Worm (Caenorhabditis elegans) whole organism, early embryonic: ENCODE measurements around the gene ocr-2.

Experiments
- B0310.2 ChIP-seq: sonication (generic microtip); optimal IDR thresholded peaks from 2 replicates; lab custom pipeline; 2016; ENCODE audit warnings: mild to moderate bottlenecking, missing genetic modification characterization, missing compliant biosample characterization
- F13C5.2 ChIP-seq: sonication (generic microtip); optimal IDR thresholded peaks from 2 replicates; lab custom pipeline; 2017; ENCODE audit warnings: mild to moderate bottlenecking, missing genetic modification characterization, inconsistent platforms, missing compliant biosample characterization
- aly-1 ChIP-seq: sonication (generic microtip); optimal IDR thresholded peaks from 2 replicates; lab custom pipeline; 2016; ENCODE audit warnings: missing genetic modification characterization, missing compliant biosample characterization
- ama-1 ChIP-seq: fragments of 150-350 bp; optimal IDR thresholded peaks from 2 replicates; lab custom pipeline; 2014
- ceh-13 ChIP-seq: fragments of 200-800 bp; sonication (Bioruptor generic); optimal IDR thresholded peaks from 2 replicates; lab custom pipeline; 2018; ENCODE audit warnings: mild to moderate bottlenecking, missing genetic modification characterization, missing compliant biosample characterization
- ceh-36 ChIP-seq: sonication (generic microtip); optimal IDR thresholded peaks from 2 replicates; lab custom pipeline; 2016; ENCODE audit warnings: missing genetic modification characterization, inconsistent platforms, missing compliant biosample characterization
- ets-7 ChIP-seq: sonication (generic microtip); optimal IDR thresholded peaks from 2 replicates; lab custom pipeline; 2016; ENCODE audit warnings: missing genotype, missing genetic modification characterization, missing compliant biosample characterization
- flt-1 ChIP-seq: fragments of 200-800 bp; sonication (Bioruptor generic); IDR thresholded peaks from 2 replicates; pipeline ENCODE4 v1.3.6; 2022; ENCODE audit warnings: missing genetic modification characterization, missing compliant biosample characterization
- hmbx-1 ChIP-seq: sonication (generic microtip); optimal IDR thresholded peaks from 2 replicates; lab custom pipeline; 2016; ENCODE audit warnings: mild to moderate bottlenecking, missing genetic modification characterization, missing compliant biosample characterization
- hmg-4 ChIP-seq: fragments of 200-800 bp; sonication (Bioruptor generic); optimal IDR thresholded peaks from 2 replicates; lab custom pipeline; 2018; ENCODE audit warnings: mild to moderate bottlenecking, missing genetic modification characterization, missing compliant biosample characterization
- hnd-1 ChIP-seq: sonication (generic microtip); optimal IDR thresholded peaks from 2 replicates; lab custom pipeline; 2016; ENCODE audit warnings: missing genetic modification characterization, missing compliant biosample characterization
- pes-1 ChIP-seq: fragments of 200-800 bp; sonication (Bioruptor generic); IDR thresholded peaks from 2 replicates; pipeline ENCODE4 v1.3.6; 2022; ENCODE audit warnings: missing genetic modification reagents, missing genetic modification characterization, missing compliant biosample characterization
- scrt-1 ChIP-seq: fragments of 200-800 bp; sonication (Bioruptor generic); IDR thresholded peaks from 2 replicates; pipeline ENCODE4 v1.3.6; 2022; ENCODE audit warnings: missing genetic modification characterization, missing compliant biosample characterization
- sea-1 ChIP-seq: fragments of 200-800 bp; sonication (Bioruptor generic); conservative IDR thresholded peaks from 2 replicates; pipeline ENCODE4 v1.3.6; 2022; ENCODE audit warnings: missing genetic modification characterization, missing compliant biosample characterization
- tbx-11 ChIP-seq: fragments of 200-800 bp; sonication (Bioruptor generic); IDR thresholded peaks from 2 replicates; pipeline ENCODE4 v1.3.6; 2022; ENCODE audit warnings: missing genetic modification characterization, missing compliant biosample characterization
- tbx-37 ChIP-seq: fragments of 200-800 bp; sonication (Bioruptor generic); conservative IDR thresholded peaks from 2 replicates; pipeline ENCODE4 v1.3.6; 2022; ENCODE audit warnings: missing genetic modification reagents, missing genetic modification characterization, missing compliant biosample characterization
- tra-4 ChIP-seq: sonication (generic microtip); optimal IDR thresholded peaks from 2 replicates; lab custom pipeline; 2017; ENCODE audit warnings: missing genetic modification characterization, missing compliant biosample characterization

The ocr-2 gene

DNA sequence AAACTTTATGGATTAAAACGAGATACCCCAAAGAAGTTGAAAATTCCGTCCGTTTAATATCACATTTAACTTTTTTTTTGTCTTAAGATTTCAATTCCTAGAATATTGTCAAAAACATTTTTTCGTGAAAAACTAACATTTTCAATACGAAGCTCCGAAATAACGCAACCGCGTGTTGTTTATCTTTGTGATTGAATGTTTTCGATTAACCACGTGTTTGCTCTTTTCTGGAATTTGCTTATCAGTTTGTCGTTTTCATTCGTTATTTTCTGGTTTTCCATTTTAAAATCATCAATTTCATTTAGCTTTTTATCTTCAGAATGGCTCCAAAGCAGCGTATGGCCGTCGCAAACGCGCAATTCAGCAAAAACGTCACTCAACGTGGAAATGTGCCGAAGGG, 5.5 kb upstream of the ocr-2 start, which contains the start of gene serp-1.2:
Gene serp-1.2 (plus strand): TSS at position 318 of the 400 bp plus-strand sequence.
- TF ChIP-seq B0310.2 (tag; lab: Kevin White, UChicago): no peak
- TF ChIP-seq aly-1 (tag; lab: Kevin White, UChicago): no peak
- TF ChIP-seq hmbx-1: no peak
- TF ChIP-seq sea-1 (GFP tag; lab: Robert Waterston, UW): no peak
- no peak for TF ChIP-seq tbx-37 (GFP tag; lab: Robert Waterston, UW)
- no peak for TF ChIP-seq hnd-1 (tag; lab: Kevin White, UChicago)
- no peak for TF ChIP-seq tbx-11
- no peak for TF ChIP-seq tra-4 (tag; lab: Kevin White, UChicago)
- TF ChIP-seq ama-1: no peak
- no peak for TF ChIP-seq F13C5.2 (tag; lab: Kevin White, UChicago)
- no peak for TF ChIP-seq pes-1 (GFP tag; lab: Robert Waterston, UW)

DNA sequence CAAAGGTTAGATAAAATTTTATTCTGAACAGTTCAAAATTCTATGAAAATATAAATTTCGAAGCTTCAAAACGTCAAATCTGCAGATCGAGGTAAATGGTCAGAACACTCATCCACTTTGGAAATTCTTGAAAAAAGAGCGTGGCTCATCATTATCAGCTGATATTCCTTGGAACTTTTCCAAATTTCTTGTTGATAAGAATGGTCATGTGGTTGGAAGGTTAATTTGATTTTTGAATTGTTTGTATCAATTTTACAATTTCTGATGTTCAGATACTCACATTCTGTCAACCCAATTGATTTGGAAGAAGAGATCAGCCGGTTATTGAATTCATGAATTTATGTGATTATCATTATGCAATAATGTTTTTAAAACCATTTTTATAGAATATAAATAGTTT, 3.2 kb upstream of the ocr-2 start:
- TF ChIP-seq ceh-13: no peak
- TF ChIP-seq hmbx-1: no peak

DNA sequence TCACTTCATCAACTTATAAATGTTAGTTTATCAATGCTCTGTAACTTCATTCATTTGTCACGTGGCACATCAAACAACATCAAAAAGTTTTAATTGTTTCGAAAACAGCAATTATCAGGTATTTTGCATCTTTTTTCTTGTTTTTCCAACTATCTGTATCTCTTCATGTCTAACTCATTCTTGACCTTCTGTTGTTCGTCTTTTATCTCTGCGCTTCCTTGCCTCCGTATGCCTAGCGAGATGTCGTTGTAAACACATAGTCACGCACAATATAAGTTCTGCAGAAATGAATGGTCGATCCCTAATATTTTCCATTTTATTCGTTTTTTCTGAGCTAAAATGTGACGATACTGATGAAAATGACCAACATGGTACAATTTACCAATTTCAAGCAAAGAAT, 2.1 kb upstream of the ocr-2 start, which contains the start of gene gpx-6:
Gene gpx-6 (plus strand): TSS at position 257 of the 400 bp plus-strand sequence.
- no peak for TF ChIP-seq pes-1 (GFP tag; lab: Robert Waterston, UW)
- no peak for TF ChIP-seq sea-1 (GFP tag; lab: Robert Waterston, UW)
- no peak for TF ChIP-seq hmg-4 (GFP tag; lab: Kevin White, UChicago)

DNA sequence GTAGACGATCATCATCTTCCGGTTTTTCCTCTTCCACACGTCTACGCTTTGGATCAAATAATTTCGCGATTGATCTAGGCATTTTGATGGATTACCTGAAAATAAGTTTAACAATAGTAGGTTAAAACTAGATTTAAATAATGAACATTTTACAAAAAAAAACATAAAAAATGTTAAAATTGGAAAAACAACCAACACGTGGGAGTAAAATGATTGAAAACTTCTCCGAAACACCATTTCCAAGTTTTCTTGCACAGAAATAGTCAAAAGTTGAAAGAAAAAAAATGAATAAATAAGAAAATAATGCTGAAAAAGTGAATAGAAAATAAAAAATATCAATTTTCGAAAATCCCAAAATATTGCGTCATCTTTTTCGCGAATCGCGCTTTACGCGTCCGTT, 8.1 kb downstream of the ocr-2 start, which contains the start of gene C07G1.7:
Gene C07G1.7 (minus strand): TSS at position 101 of the 400 bp plus-strand sequence.
- TF ChIP-seq ets-7 (tag; lab: Kevin White, UChicago) (no peak), hmbx-1 (no peak), pes-1 (GFP tag; lab: Robert Waterston, UW) (no peak), tbx-11 (no peak), hnd-1 (tag; lab: Kevin White, UChicago) (no peak), F13C5.2 (tag; lab: Kevin White, UChicago) (no peak), ceh-13 (no peak), hmg-4 (GFP tag; lab: Kevin White, UChicago) (no peak), sea-1 (GFP tag; lab: Robert Waterston, UW) (no peak), tra-4 (tag; lab: Kevin White, UChicago) (no peak)

DNA sequence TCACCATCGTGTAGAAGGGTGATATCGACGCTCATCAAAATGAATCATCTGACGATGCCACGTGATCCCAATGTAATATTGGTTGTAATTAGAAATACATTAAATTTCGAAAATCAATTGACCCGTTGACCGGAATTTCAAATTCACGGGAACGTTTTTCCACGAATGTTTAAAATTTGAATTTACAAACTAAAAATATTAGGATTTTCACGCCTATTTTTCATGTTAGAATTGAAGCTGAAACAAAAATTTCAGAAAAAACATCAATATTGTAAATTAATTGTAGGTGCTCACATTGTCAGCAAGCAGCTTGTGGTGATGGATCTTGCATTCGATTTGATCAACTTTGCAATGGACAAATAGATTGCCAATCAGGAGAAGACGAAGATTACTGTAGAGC, 9.6 kb downstream of the ocr-2 start, which contains the start of gene C07G1.6:
Gene C07G1.6 (minus strand): TSS at position 101 of the 400 bp plus-strand sequence.
- no peak for TF ChIP-seq flt-1 (GFP tag; lab: Robert Waterston, UW)
- no peak for TF ChIP-seq ama-1
- TF ChIP-seq hmg-4 (GFP tag; lab: Kevin White, UChicago): no peak
- TF ChIP-seq hnd-1 (tag; lab: Kevin White, UChicago): no peak
- TF ChIP-seq F13C5.2 (tag; lab: Kevin White, UChicago): no peak
- TF ChIP-seq ets-7 (tag; lab: Kevin White, UChicago): no peak
- no peak for TF ChIP-seq scrt-1 (GFP tag; lab: Robert Waterston, UW)
- no peak for TF ChIP-seq aly-1 (tag; lab: Kevin White, UChicago)
- TF ChIP-seq pes-1 (GFP tag; lab: Robert Waterston, UW): no peak
- no peak for TF ChIP-seq B0310.2 (tag; lab: Kevin White, UChicago)
- no peak for TF ChIP-seq tbx-37 (GFP tag; lab: Robert Waterston, UW)
- TF ChIP-seq tra-4 (tag; lab: Kevin White, UChicago): no peak
- TF ChIP-seq sea-1 (GFP tag; lab: Robert Waterston, UW): no peak
- no peak for TF ChIP-seq tbx-11
- TF ChIP-seq hmbx-1: no peak
- TF ChIP-seq ceh-13: no peak
- no peak for TF ChIP-seq ceh-36 (tag; lab: Kevin White, UChicago)

DNA sequence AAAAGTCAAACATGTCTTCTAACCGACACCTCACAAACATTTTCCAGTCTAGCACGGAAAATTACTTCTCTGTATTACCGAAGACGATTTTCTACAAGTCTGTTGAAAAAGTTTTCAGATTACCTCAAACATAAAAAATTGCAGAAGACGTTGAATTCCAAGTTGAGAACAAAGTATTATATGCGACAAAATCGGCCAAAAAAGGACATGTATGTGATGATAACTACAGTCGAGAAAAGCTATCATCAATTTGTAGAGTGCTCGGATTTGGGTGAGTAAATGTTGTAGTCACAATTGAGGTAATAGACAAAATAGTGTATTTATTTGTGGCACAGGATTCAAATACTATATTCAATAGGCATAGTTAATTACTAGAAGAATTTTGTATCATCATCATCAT, 11.0 kb downstream of the ocr-2 start:
- TF ChIP-seq ceh-36 (tag; lab: Kevin White, UChicago): no peak
- no peak for TF ChIP-seq pes-1 (GFP tag; lab: Robert Waterston, UW)

DNA sequence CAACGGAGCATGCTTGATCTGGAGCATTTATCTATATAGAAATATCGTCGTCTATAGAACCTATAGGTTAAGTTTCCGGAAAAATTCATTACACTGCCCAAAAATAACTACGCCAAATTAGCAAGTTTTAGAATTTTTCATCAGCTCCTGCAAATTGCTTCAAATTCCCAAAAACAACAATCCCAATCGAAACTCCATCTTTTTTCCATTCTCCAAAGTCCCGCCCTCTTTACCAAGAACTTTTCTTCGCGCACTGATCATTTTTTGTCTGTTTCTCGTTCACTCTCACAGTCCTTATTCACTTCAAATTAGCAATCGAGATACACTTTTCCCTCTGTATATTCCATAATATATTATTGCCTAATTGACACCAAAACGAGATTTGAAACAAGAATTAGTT, 13.6 kb downstream of the ocr-2 start, which contains the start of gene svh-1:
Gene svh-1 (plus strand): TSS at position 301 of the 400 bp plus-strand sequence.
- TF ChIP-seq ama-1 (no peak), hmbx-1 (no peak), tra-4 (tag; lab: Kevin White, UChicago) (no peak), ceh-36 (tag; lab: Kevin White, UChicago) (no peak), flt-1 (GFP tag; lab: Robert Waterston, UW) (no peak), hmg-4 (GFP tag; lab: Kevin White, UChicago) (no peak), sea-1 (GFP tag; lab: Robert Waterston, UW) (no peak), tbx-11 (no peak), pes-1 (GFP tag; lab: Robert Waterston, UW) (no peak), aly-1 (tag; lab: Kevin White, UChicago) (no peak), B0310.2 (tag; lab: Kevin White, UChicago) (no peak), hnd-1 (tag; lab: Kevin White, UChicago) (no peak), ets-7 (tag; lab: Kevin White, UChicago) (no peak), F13C5.2 (tag; lab: Kevin White, UChicago) (no peak), tbx-37 (GFP tag; lab: Robert Waterston, UW) (no peak), ceh-13 (no peak), scrt-1 (GFP tag; lab: Robert Waterston, UW) (no peak)
